Worm (Caenorhabditis elegans) whole organism, L4/young adult: ENCODE results near the gene ZK546.2.

Source experiments
- W03F9.2 ChIP-seq: fragments of 150-350 bp; optimal IDR thresholded peaks from 2 replicates; lab custom pipeline; 2014; ENCODE audit warnings: missing biosample characterization, missing genetic modification characterization
- dao-5 ChIP-seq: sonication (generic microtip); optimal IDR thresholded peaks from 2 replicates; lab custom pipeline; 2016; ENCODE audit warnings: missing genotype, missing genetic modification characterization, moderate library complexity, missing compliant biosample characterization
- him-1 ChIP-seq: sonication (generic microtip); optimal IDR thresholded peaks from 2 replicates; lab custom pipeline; 2016; ENCODE audit warnings: missing genotype, missing genetic modification reagents, missing genetic modification characterization, missing compliant biosample characterization

DNA sequence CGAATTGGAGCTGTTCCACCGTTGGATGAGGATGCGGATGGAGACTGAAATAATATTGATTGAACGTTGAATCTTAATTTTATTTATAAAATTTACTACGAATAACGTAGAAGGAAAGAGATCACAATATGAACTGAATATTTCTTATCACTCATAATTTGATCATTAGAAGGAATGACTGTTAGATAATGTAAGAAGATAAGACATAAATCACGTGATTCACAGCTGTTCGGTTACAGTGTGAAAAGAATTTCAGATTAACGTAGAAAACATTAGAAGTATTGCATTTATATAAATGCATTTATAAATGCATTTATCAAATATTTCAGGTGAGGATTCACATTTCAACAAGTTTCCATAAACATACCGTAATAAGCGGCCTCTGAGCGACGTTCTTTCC, 3.0 kb upstream of the ZK546.2 start:
- TF ChIP-seq him-1 (tag; lab: Kevin White, UChicago): no peak
- no peak for TF ChIP-seq W03F9.2 (tag; lab: Kevin White, UChicago)
- TF ChIP-seq dao-5: no peak
